Fruit fly (Drosophila melanogaster) whole organism, prepupa: Measurements from ENCODE around the gene Nnf1b.

Source experiments
- Blimp-1 ChIP-seq: fragments of 200-800 bp; sonication (Bioruptor generic); optimal IDR thresholded peaks from 3 replicates; lab custom pipeline; 2017; ENCODE audit warnings: missing biosample characterization, missing genetic modification characterization, mild to moderate bottlenecking, moderate library complexity, missing genetic modification reagents
- CG10631 ChIP-seq: fragments of 200-800 bp; sonication (Bioruptor generic); optimal IDR thresholded peaks from 2 replicates; lab custom pipeline; 2016; ENCODE audit warnings: missing biosample characterization, missing genetic modification characterization
- CG11294 ChIP-seq: fragments of 200-800 bp; sonication (Bioruptor generic); IDR thresholded peaks from 2 replicates; pipeline ENCODE4 v1.3.6; 2022; ENCODE audit warnings: missing biosample characterization, missing genetic modification characterization
- CG11762 ChIP-seq: fragments of 200-800 bp; sonication (Bioruptor generic); optimal IDR thresholded peaks from 3 replicates; lab custom pipeline; 2016; ENCODE audit warnings: missing biosample characterization, missing genetic modification characterization; ENCODE audit not compliant: insufficient read depth
- CG11902 ChIP-seq: fragments of 200-800 bp; sonication (Bioruptor generic); optimal IDR thresholded peaks from 3 replicates; lab custom pipeline; 2016; ENCODE audit warnings: missing biosample characterization, missing genetic modification characterization
- CG15336 ChIP-seq: fragments of 200-800 bp; sonication (Bioruptor generic); IDR thresholded peaks from 2 replicates; pipeline ENCODE4 v1.3.6; 2022; ENCODE audit warnings: missing biosample characterization, missing genetic modification characterization
- CG1621 ChIP-seq: fragments of 200-800 bp; sonication (Bioruptor generic); optimal IDR thresholded peaks from 3 replicates; lab custom pipeline; 2018; ENCODE audit warnings: missing biosample characterization, mild to moderate bottlenecking, missing genetic modification characterization
- CG16779 ChIP-seq: fragments of 200-800 bp; sonication (Bioruptor generic); optimal IDR thresholded peaks from 3 replicates; lab custom pipeline; 2017; ENCODE audit warnings: missing biosample characterization, mild to moderate bottlenecking, missing genetic modification characterization
- CG3032 ChIP-seq: fragments of 200-800 bp; optimal IDR thresholded peaks from 2 replicates; lab custom pipeline; 2019; ENCODE audit warnings: missing biosample characterization, mild to moderate bottlenecking, missing genetic modification characterization, moderate library complexity
- CG31627 ChIP-seq: fragments of 200-800 bp; sonication (Bioruptor generic); optimal IDR thresholded peaks from 3 replicates; lab custom pipeline; 2016; ENCODE audit warnings: missing biosample characterization, missing genetic modification characterization
- CG32006 ChIP-seq: fragments of 200-800 bp; sonication (Bioruptor generic); optimal IDR thresholded peaks from 3 replicates; lab custom pipeline; 2017; ENCODE audit warnings: missing biosample characterization, mild to moderate bottlenecking, missing genetic modification characterization
- CG3919 ChIP-seq: fragments of 200-800 bp; sonication (Bioruptor generic); optimal IDR thresholded peaks from 3 replicates; lab custom pipeline; 2016; ENCODE audit warnings: missing biosample characterization, missing genetic modification characterization
- CG4318 ChIP-seq: fragments of 200-800 bp; sonication (Bioruptor generic); optimal IDR thresholded peaks from 3 replicates; lab custom pipeline; 2017; ENCODE audit warnings: missing biosample characterization, mild to moderate bottlenecking, missing genetic modification characterization
- CG6163 ChIP-seq: fragments of 200-800 bp; sonication (Bioruptor generic); IDR thresholded peaks from 3 replicates; pipeline ENCODE4 v1.3.6; 2022; ENCODE audit warnings: missing biosample characterization, missing genetic modification characterization
- CG6808 ChIP-seq: fragments of 200-800 bp; sonication (Bioruptor generic); optimal IDR thresholded peaks from 3 replicates; lab custom pipeline; 2017; ENCODE audit warnings: missing biosample characterization, missing genetic modification characterization, mild to moderate bottlenecking, moderate library complexity, missing genetic modification reagents
- CG6854 ChIP-seq: fragments of 200-800 bp; sonication (Bioruptor generic); optimal IDR thresholded peaks from 2 replicates; lab custom pipeline; 2017; ENCODE audit warnings: missing biosample characterization, mild to moderate bottlenecking, missing genetic modification characterization
- CG8119 ChIP-seq: fragments of 200-800 bp; sonication (Bioruptor generic); IDR thresholded peaks from 3 replicates; pipeline ENCODE4 v1.3.6; 2022; ENCODE audit warnings: missing biosample characterization, missing genetic modification characterization
- CG8632 ChIP-seq: fragments of 200-800 bp; sonication (Bioruptor generic); optimal IDR thresholded peaks from 3 replicates; lab custom pipeline; 2016; ENCODE audit warnings: missing biosample characterization, missing genetic modification characterization
- CG9139 ChIP-seq: fragments of 200-800 bp; sonication (Bioruptor generic); optimal IDR thresholded peaks from 3 replicates; lab custom pipeline; 2017; ENCODE audit warnings: missing biosample characterization, mild to moderate bottlenecking, missing genetic modification characterization
- Eip78C ChIP-seq: fragments of 200-800 bp; sonication (Bioruptor generic); peaks from one replicate; lab custom pipeline; 2016; ENCODE audit warnings: missing biosample characterization, missing genetic modification characterization
- Eip93F ChIP-seq: fragments of 200-800 bp; sonication (Bioruptor generic); optimal IDR thresholded peaks from 2 replicates; lab custom pipeline; 2016; ENCODE audit warnings: missing biosample characterization, mild to moderate bottlenecking, missing genetic modification characterization
- Ets21C ChIP-seq: fragments of 200-800 bp; sonication (Bioruptor generic); optimal IDR thresholded peaks from 3 replicates; lab custom pipeline; 2016; ENCODE audit warnings: missing biosample characterization, missing genetic modification characterization
- Gug ChIP-seq: fragments of 200-800 bp; sonication (Bioruptor generic); IDR thresholded peaks from 2 replicates; pipeline ENCODE4 v1.3.6; 2022; ENCODE audit warnings: missing biosample characterization, missing genetic modification characterization
- Hr38 ChIP-seq: sonication (Bioruptor generic); optimal IDR thresholded peaks from 2 replicates; lab custom pipeline; 2016; ENCODE audit warnings: missing biosample characterization, missing genetic modification characterization
- Hr39 ChIP-seq: fragments of 200-800 bp; sonication (Bioruptor generic); optimal IDR thresholded peaks from 2 replicates; lab custom pipeline; 2016; ENCODE audit warnings: missing biosample characterization, missing genetic modification characterization
- Hr4 ChIP-seq: fragments of 200-800 bp; sonication (Bioruptor generic); optimal IDR thresholded peaks from 3 replicates; lab custom pipeline; 2016; ENCODE audit warnings: missing biosample characterization, missing genetic modification characterization
- Lpt ChIP-seq: fragments of 200-800 bp; sonication (Bioruptor generic); optimal IDR thresholded peaks from 3 replicates; lab custom pipeline; 2016; ENCODE audit warnings: missing biosample characterization, missing genetic modification characterization
- Met ChIP-seq: fragments of 200-800 bp; sonication (Bioruptor generic); optimal IDR thresholded peaks from 3 replicates; lab custom pipeline; 2016; ENCODE audit warnings: missing biosample characterization, missing genetic modification characterization
- OdsH ChIP-seq: fragments of 200-800 bp; sonication (Bioruptor generic); optimal IDR thresholded peaks from 3 replicates; lab custom pipeline; 2016; ENCODE audit warnings: missing biosample characterization, missing genetic modification characterization
- Smox ChIP-seq: fragments of 200-800 bp; sonication (Bioruptor generic); optimal IDR thresholded peaks from 3 replicates; lab custom pipeline; 2016; ENCODE audit warnings: missing biosample characterization, missing genetic modification characterization
- Sox102F ChIP-seq: fragments of 200-800 bp; sonication (Bioruptor generic); optimal IDR thresholded peaks from 2 replicates; lab custom pipeline; 2016; ENCODE audit warnings: missing biosample characterization, mild to moderate bottlenecking, missing genetic modification characterization
- Sox14 ChIP-seq: fragments of 200-800 bp; sonication (Bioruptor generic); optimal IDR thresholded peaks from 3 replicates; lab custom pipeline; 2016; ENCODE audit warnings: missing biosample characterization, missing genetic modification characterization
- Sox15 ChIP-seq: fragments of 200-800 bp; sonication (Bioruptor generic); optimal IDR thresholded peaks from 3 replicates; lab custom pipeline; 2016; ENCODE audit warnings: missing biosample characterization, missing genetic modification characterization
- achi ChIP-seq: fragments of 200-800 bp; sonication (Bioruptor generic); optimal IDR thresholded peaks from 3 replicates; lab custom pipeline; 2016; ENCODE audit warnings: missing biosample characterization, missing genetic modification characterization
- cyc ChIP-seq: fragments of 200-800 bp; sonication (Bioruptor generic); optimal IDR thresholded peaks from 3 replicates; lab custom pipeline; 2016; ENCODE audit warnings: missing biosample characterization, missing genetic modification characterization
- dac ChIP-seq: fragments of 200-800 bp; sonication (Bioruptor generic); optimal IDR thresholded peaks from 2 replicates; lab custom pipeline; 2017; ENCODE audit warnings: missing biosample characterization, mild to moderate bottlenecking, missing genetic modification characterization
- dsx ChIP-seq: fragments of 200-800 bp; optimal IDR thresholded peaks from 3 replicates; lab custom pipeline; 2019; ENCODE audit warnings: missing biosample characterization, mild to moderate bottlenecking, missing genetic modification characterization, moderate library complexity; ENCODE audit not compliant: poor library complexity, severe bottlenecking
- esn ChIP-seq: fragments of 200-800 bp; sonication (Bioruptor generic); optimal IDR thresholded peaks from 2 replicates; lab custom pipeline; 2016; ENCODE audit warnings: missing biosample characterization, mild to moderate bottlenecking, missing genetic modification characterization, moderate library complexity
- fd59A ChIP-seq: fragments of 200-800 bp; sonication (Bioruptor generic); optimal IDR thresholded peaks from 2 replicates; lab custom pipeline; 2017; ENCODE audit warnings: missing biosample characterization, mild to moderate bottlenecking, missing genetic modification characterization, missing genetic modification reagents
- lz ChIP-seq: fragments of 200-800 bp; sonication (Bioruptor generic); optimal IDR thresholded peaks from 3 replicates; lab custom pipeline; 2016; ENCODE audit warnings: missing biosample characterization, missing genetic modification characterization
- spab ChIP-seq: fragments of 200-800 bp; sonication (Bioruptor generic); optimal IDR thresholded peaks from 2 replicates; lab custom pipeline; 2017; ENCODE audit warnings: missing biosample characterization, mild to moderate bottlenecking, missing genetic modification characterization, missing genetic modification reagents
- ss ChIP-seq, 2 experiments: fragments of 200-800 bp; sonication (Bioruptor generic); optimal IDR thresholded peaks; 2 replicates in 1 of 2; 3 replicates in 1 of 2; lab custom pipeline; 2017 to 2018; ENCODE audit warnings: mild to moderate bottlenecking in 2 of 2, missing biosample characterization in 2 of 2, missing genetic modification characterization in 2 of 2, moderate library complexity in 1 of 2
- svp ChIP-seq: fragments of 200-800 bp; sonication (Bioruptor generic); peaks from one replicate; lab custom pipeline; 2016; ENCODE audit warnings: missing biosample characterization, missing genetic modification characterization
- topi ChIP-seq: fragments of 200-800 bp; sonication (Bioruptor generic); optimal IDR thresholded peaks from 3 replicates; lab custom pipeline; 2016; ENCODE audit warnings: missing biosample characterization, missing genetic modification characterization

Gene Nnf1b

dm6 chr2L:847189-847987 is 37.0 kb downstream of the Nnf1b start (continued):
- TF ChIP-seq CG11762 (GFP tag; lab: Kevin White, UChicago) (peak; percentile 13), CG11902 (GFP tag; lab: Kevin White, UChicago) (no peak), Lpt (GFP tag; lab: Kevin White, UChicago) (peak; percentile 26), Sox15 (GFP tag; lab: Kevin White, UChicago) (peak; percentile 37), Sox102F (GFP tag; lab: Kevin White, UChicago) (peak; percentile 14), CG1621 (tag; lab: Kevin White, UChicago) (no peak), lz (peak; percentile 46), Sox14 (peak; percentile 27), achi (GFP tag; lab: Kevin White, UChicago) (peak; percentile 67), Hr39 (GFP tag; lab: Kevin White, UChicago) (peak; percentile 59), Smox (peak; percentile 44), Eip93F (GFP tag; lab: Kevin White, UChicago) (peak; percentile 4), CG16779 (tag; lab: Kevin White, UChicago) (no peak), spab (GFP tag; lab: Kevin White, UChicago) (peak; percentile 24), CG31627 (GFP tag; lab: Kevin White, UChicago) (peak; percentile 56), CG8119 (GFP tag; lab: Robert Waterston, UW) (peak; percentile 66), cyc (GFP tag; lab: Kevin White, UChicago) (peak; percentile 29), CG6854 (GFP tag; lab: Kevin White, UChicago) (peak; percentile 73), fd59A (GFP tag; lab: Kevin White, UChicago) (peak; percentile 15), Gug (GFP tag; lab: Robert Waterston, UW) (no peak), ss (GFP tag; optimal IDR thresholded peaks at IDR 0.05; lab: Kevin White, UChicago) (no peak), CG3032 (peak; percentile 37), svp (GFP tag; lab: Kevin White, UChicago) (peak; percentile 83), OdsH (GFP tag; lab: Kevin White, UChicago) (peak; percentile 68), Blimp-1 (no peak), Met (GFP tag; lab: Kevin White, UChicago) (peak; percentile 36), Ets21C (peak; percentile 18)
- TF ChIP-seq, all 60 proteins: peak for 45

dm6 chr2L:847988-848622 is 37.7 kb downstream of the Nnf1b start:
- TF ChIP-seq CG10631 (GFP tag; lab: Kevin White, UChicago): peak; percentile 81
- TF ChIP-seq CG8632 (GFP tag; lab: Kevin White, UChicago): peak; percentile 79
- 0 out of 2 replicates have a peak, but pooled peaks have one; percentile 43 for TF ChIP-seq CG15336 (GFP tag; lab: Robert Waterston, UW)
- peak; percentile 49 for TF ChIP-seq Hr4
- TF ChIP-seq CG6808 (GFP tag; lab: Kevin White, UChicago): peak; percentile 72
- peak; percentile 36; the same call in 1 of the 2 replicates for TF ChIP-seq Gug (GFP tag; lab: Robert Waterston, UW)
- TF ChIP-seq dsx (GFP tag; lab: Kevin White, UChicago): peak; percentile 74
- peak; percentile 40 for TF ChIP-seq dac
- peak; percentile 53 for TF ChIP-seq Sox15 (GFP tag; lab: Kevin White, UChicago)
- peak; percentile 66 for TF ChIP-seq CG1621 (tag; lab: Kevin White, UChicago)
- peak; percentile 24 for TF ChIP-seq Lpt (GFP tag; lab: Kevin White, UChicago)
- no peak for TF ChIP-seq CG4318 (GFP tag; lab: Kevin White, UChicago)
- peak; percentile 86 for TF ChIP-seq topi (GFP tag; lab: Kevin White, UChicago)
- TF ChIP-seq CG6854 (GFP tag; lab: Kevin White, UChicago): peak; percentile 57
- peak; percentile 69 for TF ChIP-seq OdsH (GFP tag; lab: Kevin White, UChicago)
- no peak for TF ChIP-seq Hr38 (GFP tag; lab: Kevin White, UChicago)
- TF ChIP-seq CG6163: peak; percentile 87
- TF ChIP-seq Ets21C: peak; percentile 78
- peak; percentile 87 for TF ChIP-seq CG3919 (GFP tag; lab: Kevin White, UChicago)
- no peak for TF ChIP-seq CG8119 (GFP tag; lab: Robert Waterston, UW)
- TF ChIP-seq Blimp-1: peak; percentile 63
- peak; percentile 78 for TF ChIP-seq achi (GFP tag; lab: Kevin White, UChicago)
- peak; percentile 83 for TF ChIP-seq Eip93F (GFP tag; lab: Kevin White, UChicago)
- TF ChIP-seq CG3032: peak; percentile 69
- TF ChIP-seq esn: peak; percentile 92
- peak; percentile 83 for TF ChIP-seq Sox14
- peak; percentile 91 for TF ChIP-seq Eip78C (GFP tag; lab: Kevin White, UChicago)
- peak; percentile 16 for TF ChIP-seq CG9139 (GFP tag; lab: Kevin White, UChicago)
- TF ChIP-seq CG11762 (GFP tag; lab: Kevin White, UChicago): peak; percentile 47
- no peak for TF ChIP-seq CG11294 (GFP tag; lab: Robert Waterston, UW)
- peak; percentile 54 for TF ChIP-seq CG32006 (GFP tag; lab: Kevin White, UChicago)
- peak; percentile 31 for TF ChIP-seq CG16779 (tag; lab: Kevin White, UChicago)
- TF ChIP-seq CG31627 (GFP tag; lab: Kevin White, UChicago): peak; percentile 87
